Fruit fly (Drosophila melanogaster) whole organism, embryonic: Measurements from ENCODE around the gene CG33664.
A peak's percentile ranks its signal among the peaks of the same experiment; 100 is the strongest.

Experiments used
- BEAF-32 ChIP-seq: fragments of 200-800 bp; sonication (Bioruptor generic); optimal IDR thresholded peaks from 3 replicates; lab custom pipeline; 2017; ENCODE audit warnings: missing biosample characterization, missing genetic modification characterization, mild to moderate bottlenecking, moderate library complexity, missing genetic modification reagents
- C15 ChIP-seq: fragments of 200-800 bp; sonication (Bioruptor generic); IDR thresholded peaks from 3 replicates; pipeline ENCODE4 v1.3.6; 2022; ENCODE audit warnings: missing biosample characterization, missing genetic modification characterization
- CG10321 ChIP-seq: fragments of 200-800 bp; sonication (Bioruptor generic); IDR thresholded peaks from 2 replicates; pipeline ENCODE4 v1.3.6; 2022; ENCODE audit warnings: missing biosample characterization, missing genetic modification characterization
- CG12299 ChIP-seq: fragments of 200-800 bp; sonication (Bioruptor generic); optimal IDR thresholded peaks from 2 replicates; lab custom pipeline; 2018; ENCODE audit warnings: missing biosample characterization, mild to moderate bottlenecking, missing genetic modification characterization
- CG1233 ChIP-seq: fragments of 200-800 bp; sonication (Bioruptor generic); optimal IDR thresholded peaks from 4 replicates; lab custom pipeline; 2018; ENCODE audit warnings: missing biosample characterization, mild to moderate bottlenecking, missing genetic modification characterization
- CG13424 ChIP-seq: fragments of 200-800 bp; sonication (Bioruptor generic); optimal IDR thresholded peaks from 2 replicates; lab custom pipeline; 2019; ENCODE audit warnings: missing biosample characterization, mild to moderate bottlenecking, missing genetic modification characterization, moderate library complexity
- CG15479 ChIP-seq: fragments of 200-800 bp; sonication (Bioruptor generic); optimal IDR thresholded peaks from 3 replicates; lab custom pipeline; 2019; ENCODE audit warnings: missing biosample characterization, mild to moderate bottlenecking, missing genetic modification characterization, moderate library complexity
- CG3163 ChIP-seq: fragments of 200-800 bp; sonication (Bioruptor generic); optimal IDR thresholded peaks from 3 replicates; lab custom pipeline; 2016; ENCODE audit warnings: missing biosample characterization, missing genetic modification characterization
- CG4360 ChIP-seq: fragments of 200-800 bp; sonication (Bioruptor generic); IDR thresholded peaks from 2 replicates; pipeline ENCODE4 v1.3.6; 2022; ENCODE audit warnings: missing biosample characterization, missing genetic modification characterization
- CG4404 ChIP-seq: fragments of 200-800 bp; sonication (Bioruptor generic); IDR thresholded peaks from 2 replicates; pipeline ENCODE4 v1.3.6; 2022; ENCODE audit warnings: missing biosample characterization, missing genetic modification characterization
- CG4820 ChIP-seq: fragments of 200-800 bp; sonication (Bioruptor generic); optimal IDR thresholded peaks from 3 replicates; lab custom pipeline; 2016; ENCODE audit warnings: missing biosample characterization, missing genetic modification characterization
- CG8290 ChIP-seq, 3 experiments: fragments of 200-800 bp; sonication (Bioruptor generic); optimal IDR thresholded peaks; 2 replicates each; lab custom pipeline; 2016 to 2019; ENCODE audit warnings: missing biosample characterization in 3 of 3, missing genetic modification characterization in 3 of 3, mild to moderate bottlenecking in 2 of 3, moderate library complexity in 1 of 3
- Chrac-16 ChIP-seq: fragments of 200-800 bp; sonication (Bioruptor generic); optimal IDR thresholded peaks from 3 replicates; lab custom pipeline; 2016; ENCODE audit warnings: missing biosample characterization, missing genetic modification characterization
- D19A ChIP-seq: fragments of 200-800 bp; optimal IDR thresholded peaks from 3 replicates; lab custom pipeline; 2019; ENCODE audit warnings: missing biosample characterization, mild to moderate bottlenecking, missing genetic modification characterization, moderate library complexity
- Eip74EF ChIP-seq, 2 experiments: fragments of 200-800 bp in 1 of 2; fragments of >200 bp in 1 of 2; sonication (Bioruptor generic) in 1 of 2; optimal IDR thresholded peaks; 2 replicates each; lab custom pipeline; 2017 to 2019; ENCODE audit warnings: missing biosample characterization in 2 of 2, missing genetic modification characterization in 2 of 2, mild to moderate bottlenecking in 1 of 2, moderate library complexity in 1 of 2
- Fer3 ChIP-seq: fragments of 200-800 bp; sonication (Bioruptor generic); optimal IDR thresholded peaks from 2 replicates; lab custom pipeline; 2018; ENCODE audit warnings: missing biosample characterization, mild to moderate bottlenecking, missing genetic modification characterization, moderate library complexity
- HmgD ChIP-seq: fragments of 200-800 bp; sonication (Bioruptor generic); optimal IDR thresholded peaks from 3 replicates; lab custom pipeline; 2016; ENCODE audit warnings: missing biosample characterization, missing genetic modification characterization
- Pdp1 ChIP-seq, 2 experiments: fragments of 200-800 bp; sonication (Bioruptor generic); optimal IDR thresholded peaks; 3 replicates each; lab custom pipeline; 2016; ENCODE audit warnings: missing biosample characterization in 2 of 2, missing genetic modification characterization in 2 of 2, mild to moderate bottlenecking in 1 of 2, moderate library complexity in 1 of 2
- Rx ChIP-seq: fragments of 200-800 bp; sonication (Bioruptor generic); IDR thresholded peaks from 2 replicates; pipeline ENCODE4 v1.3.6; 2022; ENCODE audit warnings: missing biosample characterization, missing genetic modification characterization
- Side ChIP-seq: fragments of 200-800 bp; sonication (Bioruptor generic); optimal IDR thresholded peaks from 2 replicates; lab custom pipeline; 2016; ENCODE audit warnings: missing biosample characterization, missing genetic modification characterization
- Trl ChIP-seq, 3 experiments: fragments of >200 bp in 2 of 3; fragments of 200-800 bp in 1 of 3; sonication (Bioruptor generic) in 1 of 3; optimal IDR thresholded peaks; 2 replicates in 1 of 3; 3 replicates in 2 of 3; lab custom pipeline; 2016 to 2017; ENCODE audit warnings: missing biosample characterization in 1 of 3, missing genetic modification characterization in 1 of 3
- ara ChIP-seq: fragments of 200-800 bp; sonication (Bioruptor generic); IDR thresholded peaks from 2 replicates; pipeline ENCODE4 v1.3.6; 2022; ENCODE audit warnings: missing biosample characterization, missing genetic modification characterization
- bowl ChIP-seq: fragments of 200-800 bp; sonication (Bioruptor generic); IDR thresholded peaks from 2 replicates; pipeline ENCODE4 v1.3.6; 2022; ENCODE audit warnings: missing biosample characterization, missing genetic modification characterization
- cg ChIP-seq: fragments of 200-800 bp; sonication (Bioruptor generic); optimal IDR thresholded peaks from 3 replicates; lab custom pipeline; 2019; ENCODE audit warnings: missing biosample characterization, mild to moderate bottlenecking, missing genetic modification characterization, moderate library complexity
- chinmo ChIP-seq: fragments of 200-800 bp; sonication (Bioruptor generic); IDR thresholded peaks from 4 replicates; pipeline ENCODE4 v1.3.6; 2022; ENCODE audit warnings: missing biosample characterization, missing genetic modification characterization; ENCODE audit not compliant: partially characterized antibody
- ci ChIP-seq: fragments of 200-800 bp; sonication (Bioruptor generic); IDR thresholded peaks from 3 replicates; pipeline ENCODE4 v1.3.6; 2022; ENCODE audit warnings: missing biosample characterization, missing genetic modification characterization
- croc ChIP-seq: fragments of 200-800 bp; sonication (Bioruptor generic); conservative IDR thresholded peaks from 3 replicates; pipeline ENCODE4 v1.3.6; 2022; ENCODE audit warnings: missing biosample characterization, missing genetic modification characterization
- crol ChIP-seq: fragments of 200-800 bp; sonication (Bioruptor generic); IDR thresholded peaks from 2 replicates; pipeline ENCODE4 v1.3.6; 2022; ENCODE audit warnings: missing biosample characterization, missing genetic modification characterization
- dpn ChIP-seq, 2 experiments: fragments of 200-800 bp; sonication (Bioruptor generic); optimal IDR thresholded peaks; 3 replicates each; lab custom pipeline; 2016; ENCODE audit warnings: missing biosample characterization in 2 of 2, missing genetic modification characterization in 2 of 2
- gem ChIP-seq: fragments of 200-800 bp; sonication (Bioruptor generic); optimal IDR thresholded peaks from 2 replicates; lab custom pipeline; 2019; ENCODE audit warnings: missing biosample characterization, mild to moderate bottlenecking, missing genetic modification characterization, moderate library complexity
- grn ChIP-seq: fragments of 200-800 bp; sonication (Bioruptor generic); optimal IDR thresholded peaks from 3 replicates; lab custom pipeline; 2017; ENCODE audit warnings: missing biosample characterization, missing genetic modification characterization
- lab ChIP-seq: fragments of 200-800 bp; sonication (Bioruptor generic); optimal IDR thresholded peaks from 3 replicates; lab custom pipeline; 2017; ENCODE audit warnings: missing biosample characterization, missing genetic modification characterization, mild to moderate bottlenecking, moderate library complexity, missing genetic modification reagents
- lbe ChIP-seq: fragments of 200-800 bp; sonication (Bioruptor generic); optimal IDR thresholded peaks from 2 replicates; lab custom pipeline; 2016; ENCODE audit warnings: missing biosample characterization, mild to moderate bottlenecking, missing genetic modification characterization
- mld ChIP-seq: fragments of 200-800 bp; sonication (Bioruptor generic); IDR thresholded peaks from 3 replicates; pipeline ENCODE4 v1.3.6; 2022; ENCODE audit warnings: missing biosample characterization, missing genetic modification characterization; ENCODE audit not compliant: partially characterized antibody
- onecut ChIP-seq: fragments of 200-800 bp; sonication (Bioruptor generic); IDR thresholded peaks from 2 replicates; pipeline ENCODE4 v1.3.6; 2022; ENCODE audit warnings: missing biosample characterization, missing genetic modification characterization
- pfk ChIP-seq: fragments of 200-800 bp; sonication (Bioruptor generic); optimal IDR thresholded peaks from 2 replicates; lab custom pipeline; 2018; ENCODE audit warnings: missing biosample characterization, mild to moderate bottlenecking, missing genetic modification characterization, moderate library complexity
- pros ChIP-seq: fragments of 200-800 bp; sonication (Bioruptor generic); optimal IDR thresholded peaks from 3 replicates; lab custom pipeline; 2019; ENCODE audit warnings: missing biosample characterization, mild to moderate bottlenecking, missing genetic modification characterization, moderate library complexity
- salm ChIP-seq: fragments of 200-800 bp; sonication (Bioruptor generic); optimal IDR thresholded peaks from 2 replicates; lab custom pipeline; 2018; ENCODE audit warnings: missing biosample characterization, mild to moderate bottlenecking, missing genetic modification characterization
- sens ChIP-seq: fragments of 200-800 bp; sonication (Bioruptor generic); peaks from one replicate; lab custom pipeline; 2016; ENCODE audit warnings: missing biosample characterization, missing genetic modification characterization
- sqz ChIP-seq: fragments of 200-800 bp; sonication (Bioruptor generic); optimal IDR thresholded peaks from 3 replicates; lab custom pipeline; 2018; ENCODE audit warnings: missing biosample characterization, mild to moderate bottlenecking, missing genetic modification characterization
- vfl ChIP-seq: fragments of 200-800 bp; sonication (Bioruptor generic); optimal IDR thresholded peaks from 2 replicates; lab custom pipeline; 2016; ENCODE audit warnings: missing biosample characterization, missing genetic modification characterization
- wek ChIP-seq: fragments of 200-800 bp; sonication (Bioruptor generic); optimal IDR thresholded peaks from 3 replicates; lab custom pipeline; 2018; ENCODE audit warnings: missing biosample characterization, mild to moderate bottlenecking, missing genetic modification characterization, moderate library complexity
- yki ChIP-seq: fragments of >200 bp; optimal IDR thresholded peaks from 3 replicates; lab custom pipeline; 2018
- zen2 ChIP-seq: fragments of 200-800 bp; sonication (Bioruptor generic); IDR thresholded peaks from 3 replicates; pipeline ENCODE4 v1.3.6; 2022; ENCODE audit warnings: missing biosample characterization, missing genetic modification characterization; ENCODE audit not compliant: partially characterized antibody

CG33664 gene

dm6 chrX:6351917-6352768 is 31.9 kb upstream of the CG33664 start (continued):
- TF ChIP-seq CG12299 (tag; lab: Kevin White, UChicago) (no peak), D19A (tag; lab: Kevin White, UChicago) (no peak)

dm6 chrX:6352769-6353612 is 31.0 kb upstream of the CG33664 start:
- TF ChIP-seq onecut (GFP tag; lab: Robert Waterston, UW) (peak; percentile 87; the same call in 1 of the 2 replicates), mld (no peak), Eip74EF (GFP tag; optimal IDR thresholded peaks at IDR 0.05; lab: Kevin White, UChicago) (no peak), zen2 (GFP tag; lab: Robert Waterston, UW) (no peak), ara (no peak), HmgD (no peak), CG8290 (GFP tag; optimal IDR thresholded peaks at IDR 0.05; lab: Kevin White, UChicago) (no peak), CG8290 (tag; optimal IDR thresholded peaks at IDR 0.05; lab: Kevin White, UChicago) (peak in 1 of 2 experiments; percentile 42), CG10321 (GFP tag; lab: Robert Waterston, UW) (no peak), wek (GFP tag; lab: Kevin White, UChicago) (no peak), CG4820 (GFP tag; lab: Kevin White, UChicago) (no peak), gem (tag; lab: Kevin White, UChicago) (no peak), CG13424 (tag; lab: Kevin White, UChicago) (no peak), ci (GFP tag; lab: Robert Waterston, UW) (no peak), CG15479 (GFP tag; lab: Kevin White, UChicago) (peak; percentile 26), sqz (GFP tag; lab: Kevin White, UChicago) (peak; percentile 76), cg (peak; percentile 54), C15 (GFP tag; lab: Robert Waterston, UW) (no peak), Rx (no peak), crol (GFP tag; lab: Robert Waterston, UW) (no peak), lab (GFP tag; lab: Kevin White, UChicago) (no peak), pfk (GFP tag; lab: Kevin White, UChicago) (peak; percentile 66), CG1233 (no peak), dpn (GFP tag; optimal IDR thresholded peaks at IDR 0.05; lab: Kevin White, UChicago) (no peak), Side (GFP tag; lab: Kevin White, UChicago) (no peak), croc (no peak), CG4360 (peak; percentile 85), salm (tag; lab: Kevin White, UChicago) (no peak), CG3163 (GFP tag; lab: Kevin White, UChicago) (peak; percentile 33), pros (GFP tag; lab: Kevin White, UChicago) (peak; percentile 36), sens (GFP tag; lab: Kevin White, UChicago) (peak; percentile 47), Trl (optimal IDR thresholded peaks at IDR 0.05; lab: Kevin White, UChicago) (peak; percentile 87), Trl (GFP tag; optimal IDR thresholded peaks at IDR 0.05; lab: Kevin White, UChicago) (no peak), CG4404 (GFP tag; lab: Robert Waterston, UW) (no peak), Pdp1 (GFP tag; optimal IDR thresholded peaks at IDR 0.05; lab: Kevin White, UChicago) (peak in 1 of 2 experiments; percentile 93), vfl (GFP tag; lab: Kevin White, UChicago) (peak; percentile 12), BEAF-32 (GFP tag; lab: Kevin White, UChicago) (no peak), yki (peak; percentile 59), lbe (GFP tag; lab: Kevin White, UChicago) (peak; percentile 17), chinmo (GFP tag; lab: Robert Waterston, UW) (0 out of 4 replicates have a peak, but pooled peaks have one; percentile 41), Fer3 (tag; lab: Kevin White, UChicago) (no peak), Chrac-16 (GFP tag; lab: Kevin White, UChicago) (no peak), grn (no peak), bowl (no peak)
